Fruit fly (Drosophila melanogaster): Measurements from ENCODE around the gene Aladin.

Aladin gene

DNA sequence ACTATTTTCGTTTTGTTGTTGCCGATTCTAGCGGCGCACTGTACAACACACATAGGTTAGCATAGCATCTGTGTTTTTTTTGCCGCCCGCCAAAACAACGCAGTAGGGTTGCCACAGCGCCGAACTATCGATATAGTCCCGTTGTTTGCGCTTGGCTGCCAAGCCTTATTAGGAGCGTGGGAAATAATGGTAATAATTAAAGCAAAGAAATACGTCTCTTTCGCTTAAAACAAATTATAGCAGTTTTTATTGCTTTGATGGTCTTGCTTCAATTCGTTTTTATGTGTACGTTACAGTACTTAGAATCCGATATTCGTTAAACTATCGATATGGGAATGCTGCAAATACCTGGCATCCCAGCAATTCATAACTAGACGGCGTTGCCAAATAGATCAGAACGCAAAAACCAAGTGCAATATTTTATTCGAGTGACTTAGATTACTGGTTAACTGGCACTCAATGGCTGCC is 29.8 kb upstream of the Aladin start, which contains the start of the genes mxc and Larp7 (continued):
- TF ChIP-seq pan (optimal IDR thresholded peaks at IDR 0.05) (no peak), pan (GFP tag; optimal IDR thresholded peaks at IDR 0.05 in 1 of 2, IDR thresholded peaks at IDR 0.05 in 1 of 2) (peak in 1 of 2 experiments; percentile 38), CG31224 (GFP tag; IDR thresholded peaks at IDR 0.05) (0 out of 2 replicates have a peak, but pooled peaks have one; percentile 26), her (GFP tag; optimal IDR thresholded peaks at IDR 0.05) (peak; percentile 48), gro (GFP tag; optimal IDR thresholded peaks at IDR 0.05) (peak; percentile 81), Med (GFP tag) (peak; percentile 93), Stat92E (GFP tag; optimal IDR thresholded peaks at IDR 0.05) (no peak), CG3995 (GFP tag; optimal IDR thresholded peaks at IDR 0.05) (peak; percentile 11), CG12391 (tag; optimal IDR thresholded peaks at IDR 0.05) (peak; percentile 65), tna (GFP tag; IDR thresholded peaks at IDR 0.05; ENCODE audit: partially characterized antibody) (peak; percentile 62; the same call in 1 of the 2 replicates), Six4 (GFP tag; optimal IDR thresholded peaks at IDR 0.05) (peak; percentile 42), twi (tag; optimal IDR thresholded peaks at IDR 0.05) (peak; percentile 69), Elba2 (GFP tag; optimal IDR thresholded peaks at IDR 0.05) (peak; percentile 82), Mes4 (GFP tag; optimal IDR thresholded peaks at IDR 0.05) (peak; percentile 40), kni (GFP tag; optimal IDR thresholded peaks at IDR 0.05) (peak; percentile 30), CG1529 (GFP tag; optimal IDR thresholded peaks at IDR 0.05) (no peak), Kr (GFP tag; optimal IDR thresholded peaks at IDR 0.05) (no peak), CG3065 (GFP tag; optimal IDR thresholded peaks at IDR 0.05) (no peak), knrl (GFP tag; IDR thresholded peaks at IDR 0.05; ENCODE audit: partially characterized antibody) (peak; percentile 91), CG7786 (GFP tag; optimal IDR thresholded peaks at IDR 0.05) (peak; percentile 79), fd102C (GFP tag; optimal IDR thresholded peaks at IDR 0.05) (peak; percentile 6), mld (GFP tag; IDR thresholded peaks at IDR 0.05; ENCODE audit: partially characterized antibody) (peak; percentile 64; the same call in 1 of the 3 replicates), prd (optimal IDR thresholded peaks at IDR 0.05) (no peak), prd (GFP tag; IDR thresholded peaks at IDR 0.05) (peak; percentile 73; the same call in 2 of the 3 replicates), Bteb2 (GFP tag; optimal IDR thresholded peaks at IDR 0.05) (peak; percentile 53), CG13775 (GFP tag; optimal IDR thresholded peaks at IDR 0.05) (peak; percentile 61), CG6272 (GFP tag; IDR thresholded peaks at IDR 0.05) (peak; percentile 59), CG8290 (GFP tag; optimal IDR thresholded peaks at IDR 0.05) (peak; percentile 3), CG8290 (tag; optimal IDR thresholded peaks at IDR 0.05) (no peak), CG7372 (GFP tag; IDR thresholded peaks at IDR 0.05) (peak; percentile 46; the same call in 1 of the 2 replicates), tll (GFP tag; optimal IDR thresholded peaks at IDR 0.05) (peak in 1 of 2 experiments; percentile 85), sr (GFP tag; IDR thresholded peaks at IDR 0.05) (no peak), CG2129 (GFP tag; IDR thresholded peaks at IDR 0.05; ENCODE audit: partially characterized antibody) (peak; percentile 80), jigr1 (GFP tag; IDR thresholded peaks at IDR 0.05) (0 out of 3 replicates have a peak, but pooled peaks have one; percentile 15), Camta (GFP tag; optimal IDR thresholded peaks at IDR 0.05) (peak; percentile 11), CG31388 (GFP tag; optimal IDR thresholded peaks at IDR 0.05) (no peak), CG12659 (GFP tag; optimal IDR thresholded peaks at IDR 0.05) (peak; percentile 69), bigmax (GFP tag; optimal IDR thresholded peaks at IDR 0.05) (peak; percentile 49), CG8359 (GFP tag; optimal IDR thresholded peaks at IDR 0.05; ENCODE audit: borderline replicate concordance) (no peak), ken (GFP tag; IDR thresholded peaks at IDR 0.05) (no peak), Scr (GFP tag; IDR thresholded peaks at IDR 0.05; ENCODE audit: partially characterized antibody) (peak; percentile 93), Hsf (GFP tag; optimal IDR thresholded peaks at IDR 0.05) (peak; percentile 66), CG10267 (tag; optimal IDR thresholded peaks at IDR 0.05) (peak; percentile 80), HLH54F (GFP tag; optimal IDR thresholded peaks at IDR 0.05) (peak; percentile 79), CG9437 (GFP tag; optimal IDR thresholded peaks at IDR 0.05) (peak; percentile 44), ssp (GFP tag; IDR thresholded peaks at IDR 0.05) (peak; percentile 55), CG3163 (GFP tag; optimal IDR thresholded peaks at IDR 0.05) (peak; percentile 32), Max (GFP tag; optimal IDR thresholded peaks at IDR 0.05) (peak; percentile 68), ind (GFP tag; optimal IDR thresholded peaks at IDR 0.05) (peak; percentile 69), CG4424 (GFP tag; optimal IDR thresholded peaks at IDR 0.05) (peak; percentile 34)
